Fruit fly (Drosophila melanogaster) whole organism, embryonic: ENCODE measurements around the gene AGO2.
A peak's percentile ranks its signal among the peaks of the same experiment; 100 is the strongest.

Source experiments
- CG10209 ChIP-seq: fragments of 200-800 bp; sonication (Bioruptor generic); optimal IDR thresholded peaks from 3 replicates; lab custom pipeline; 2017; ENCODE audit warnings: missing biosample characterization, mild to moderate bottlenecking, missing genetic modification characterization, missing genetic modification reagents
- CG12219 ChIP-seq: fragments of 200-800 bp; sonication (Bioruptor generic); optimal IDR thresholded peaks from 3 replicates; lab custom pipeline; 2018; ENCODE audit warnings: missing biosample characterization, mild to moderate bottlenecking, missing genetic modification characterization
- CG15696 ChIP-seq: fragments of 200-800 bp; sonication (Bioruptor generic); optimal IDR thresholded peaks from 2 replicates; lab custom pipeline; 2019; ENCODE audit warnings: missing biosample characterization, mild to moderate bottlenecking, missing genetic modification characterization, moderate library complexity
- CG17361 ChIP-seq: fragments of 200-800 bp; sonication (Bioruptor generic); IDR thresholded peaks from 3 replicates; pipeline ENCODE4 v1.3.6; 2022; ENCODE audit warnings: missing biosample characterization, missing genetic modification characterization
- CG1832 ChIP-seq: fragments of 200-800 bp; sonication (Bioruptor generic); optimal IDR thresholded peaks from 2 replicates; lab custom pipeline; 2017; ENCODE audit warnings: missing biosample characterization, mild to moderate bottlenecking, missing genetic modification characterization, inconsistent platforms
- CG18599 ChIP-seq: fragments of 200-800 bp; sonication (Bioruptor generic); optimal IDR thresholded peaks from 3 replicates; lab custom pipeline; 2017; ENCODE audit warnings: missing biosample characterization, missing genetic modification characterization, mild to moderate bottlenecking, moderate library complexity, missing genetic modification reagents
- CG3407 ChIP-seq: fragments of 200-800 bp; sonication (Bioruptor generic); optimal IDR thresholded peaks from 2 replicates; lab custom pipeline; 2018; ENCODE audit warnings: missing biosample characterization, mild to moderate bottlenecking, missing genetic modification characterization
- CG34422 ChIP-seq: fragments of 200-800 bp; sonication (Bioruptor generic); IDR thresholded peaks from 3 replicates; pipeline ENCODE4 v1.3.6; 2022; ENCODE audit warnings: missing biosample characterization, missing genetic modification characterization
- CG3726 ChIP-seq: fragments of 200-800 bp; sonication (Bioruptor generic); IDR thresholded peaks from 3 replicates; pipeline ENCODE4, ENCODE4 v1.3.6; 2022; ENCODE audit warnings: missing biosample characterization, missing genetic modification characterization
- CG5953 ChIP-seq: fragments of 200-800 bp; sonication (Bioruptor generic); IDR thresholded peaks from 2 replicates; pipeline ENCODE4 v1.3.6; 2022; ENCODE audit warnings: missing biosample characterization, missing genetic modification characterization
- CG6654 ChIP-seq: fragments of 200-800 bp; sonication (Bioruptor generic); optimal IDR thresholded peaks from 2 replicates; lab custom pipeline; 2017; ENCODE audit warnings: missing biosample characterization, mild to moderate bottlenecking, missing genetic modification characterization
- CG6765 ChIP-seq: fragments of 200-800 bp; sonication (Bioruptor generic); optimal IDR thresholded peaks from 3 replicates; lab custom pipeline; 2017; ENCODE audit warnings: missing biosample characterization, mild to moderate bottlenecking, missing genetic modification characterization
- CG6791 ChIP-seq: fragments of 200-800 bp; sonication (Bioruptor generic); IDR thresholded peaks from 3 replicates; pipeline ENCODE4 v1.3.6; 2022; ENCODE audit warnings: missing biosample characterization, missing genetic modification characterization; ENCODE audit not compliant: partially characterized antibody
- CG7271 ChIP-seq: fragments of 200-800 bp; sonication (Bioruptor generic); optimal IDR thresholded peaks from 2 replicates; lab custom pipeline; 2018; ENCODE audit warnings: missing biosample characterization, mild to moderate bottlenecking, missing genetic modification characterization, moderate library complexity
- CG7928 ChIP-seq: fragments of 200-800 bp; sonication (Bioruptor generic); optimal IDR thresholded peaks from 2 replicates; lab custom pipeline; 2017; ENCODE audit warnings: missing biosample characterization, mild to moderate bottlenecking, missing genetic modification characterization
- CG8765 ChIP-seq: fragments of 200-800 bp; sonication (Bioruptor generic); IDR thresholded peaks from 2 replicates; pipeline ENCODE4 v1.3.6; 2022; ENCODE audit warnings: missing biosample characterization, missing genetic modification characterization
- Dek ChIP-seq: fragments of 200-800 bp; sonication (Bioruptor generic); optimal IDR thresholded peaks from 3 replicates; lab custom pipeline; 2019; ENCODE audit warnings: missing biosample characterization, mild to moderate bottlenecking, missing genetic modification characterization, moderate library complexity
- Dfd ChIP-seq, 2 experiments: fragments of >200 bp; optimal IDR thresholded peaks; 2 replicates each; lab custom pipeline; 2017; ENCODE audit warnings: missing biosample characterization in 2 of 2, missing genetic modification characterization in 2 of 2
- E2f2 ChIP-seq: fragments of 200-800 bp; sonication (Bioruptor generic); IDR thresholded peaks from 2 replicates; pipeline ENCODE4 v1.3.6; 2022; ENCODE audit warnings: missing biosample characterization, missing genetic modification characterization
- Ets65A ChIP-seq: fragments of 200-800 bp; sonication (Bioruptor generic); peaks from one replicate; lab custom pipeline; 2016; ENCODE audit warnings: missing biosample characterization, missing genetic modification characterization
- HLHmδ ChIP-seq: fragments of 200-800 bp; sonication (Bioruptor generic); optimal IDR thresholded peaks from 2 replicates; lab custom pipeline; 2018; ENCODE audit warnings: missing biosample characterization, mild to moderate bottlenecking, missing genetic modification characterization, moderate library complexity
- Hmx ChIP-seq: fragments of 200-800 bp; sonication (Bioruptor generic); optimal IDR thresholded peaks from 2 replicates; lab custom pipeline; 2016; ENCODE audit warnings: missing biosample characterization, missing genetic modification characterization
- Kr ChIP-seq: fragments of 200-800 bp; sonication (Bioruptor generic); optimal IDR thresholded peaks from 2 replicates; lab custom pipeline; 2017; ENCODE audit warnings: missing biosample characterization, mild to moderate bottlenecking, missing genetic modification characterization
- MTF-1 ChIP-seq: fragments of 200-800 bp; sonication (Bioruptor generic); optimal IDR thresholded peaks from 2 replicates; lab custom pipeline; 2018; ENCODE audit warnings: missing biosample characterization, mild to moderate bottlenecking, missing genetic modification characterization, borderline replicate concordance
- Ravus ChIP-seq: fragments of 200-800 bp; sonication (Bioruptor generic); IDR thresholded peaks from 2 replicates; pipeline ENCODE4 v1.3.6; 2022; ENCODE audit warnings: missing biosample characterization, missing genetic modification characterization
- Rfx ChIP-seq: fragments of 200-800 bp; sonication (Bioruptor generic); IDR thresholded peaks from 2 replicates; pipeline ENCODE4 v1.3.6; 2022; ENCODE audit warnings: missing biosample characterization, missing genetic modification characterization
- Ssrp ChIP-seq: fragments of 200-800 bp; sonication (Bioruptor generic); optimal IDR thresholded peaks from 2 replicates; lab custom pipeline; 2018; ENCODE audit warnings: missing biosample characterization, mild to moderate bottlenecking, missing genetic modification characterization, moderate library complexity
- al ChIP-seq: fragments of 200-800 bp; sonication (Bioruptor generic); IDR thresholded peaks from 2 replicates; pipeline ENCODE4 v1.3.6; 2022; ENCODE audit warnings: missing biosample characterization, missing genetic modification characterization
- ara ChIP-seq: fragments of 200-800 bp; sonication (Bioruptor generic); IDR thresholded peaks from 2 replicates; pipeline ENCODE4 v1.3.6; 2022; ENCODE audit warnings: missing biosample characterization, missing genetic modification characterization
- bigmax ChIP-seq: fragments of 200-800 bp; sonication (Bioruptor generic); optimal IDR thresholded peaks from 2 replicates; lab custom pipeline; 2018; ENCODE audit warnings: missing biosample characterization, mild to moderate bottlenecking, missing genetic modification characterization
- br ChIP-seq: fragments of >200 bp; optimal IDR thresholded peaks from 2 replicates; lab custom pipeline; 2017
- cg ChIP-seq: fragments of 200-800 bp; sonication (Bioruptor generic); optimal IDR thresholded peaks from 3 replicates; lab custom pipeline; 2019; ENCODE audit warnings: missing biosample characterization, mild to moderate bottlenecking, missing genetic modification characterization, moderate library complexity
- crp ChIP-seq, 2 experiments: fragments of 200-800 bp; sonication (Bioruptor generic); optimal IDR thresholded peaks; 2 replicates in 1 of 2; 3 replicates in 1 of 2; lab custom pipeline; 2017; ENCODE audit warnings: missing biosample characterization in 2 of 2, missing genetic modification characterization in 2 of 2, mild to moderate bottlenecking in 1 of 2, moderate library complexity in 1 of 2
- grn ChIP-seq: fragments of 200-800 bp; sonication (Bioruptor generic); optimal IDR thresholded peaks from 3 replicates; lab custom pipeline; 2017; ENCODE audit warnings: missing biosample characterization, missing genetic modification characterization
- hth ChIP-seq: fragments of >200 bp; optimal IDR thresholded peaks from 2 replicates; lab custom pipeline; 2017; ENCODE audit warnings: inconsistent platforms
- kni ChIP-seq: fragments of 200-800 bp; sonication (Bioruptor generic); optimal IDR thresholded peaks from 3 replicates; lab custom pipeline; 2017; ENCODE audit warnings: mild to moderate bottlenecking, missing biosample characterization, missing genetic modification reagents, missing genetic modification characterization
- lbe ChIP-seq: fragments of 200-800 bp; sonication (Bioruptor generic); optimal IDR thresholded peaks from 2 replicates; lab custom pipeline; 2016; ENCODE audit warnings: missing biosample characterization, mild to moderate bottlenecking, missing genetic modification characterization
- lilli ChIP-seq: fragments of 200-800 bp; sonication (Bioruptor generic); optimal IDR thresholded peaks from 3 replicates; lab custom pipeline; 2016; ENCODE audit warnings: missing biosample characterization, missing genetic modification characterization
- lola ChIP-seq, 3 experiments: fragments of >200 bp in 2 of 3; fragments of 200-800 bp in 1 of 3; sonication (Bioruptor generic) in 1 of 3; optimal IDR thresholded peaks; 2 replicates each; lab custom pipeline; 2017 to 2019; ENCODE audit warnings: missing biosample characterization in 3 of 3, missing genetic modification characterization in 3 of 3, mild to moderate bottlenecking in 1 of 3, moderate library complexity in 1 of 3
- nerfin-1 ChIP-seq: fragments of 200-800 bp; sonication (Bioruptor generic); optimal IDR thresholded peaks from 3 replicates; lab custom pipeline; 2019; ENCODE audit warnings: missing biosample characterization, mild to moderate bottlenecking, missing genetic modification characterization, moderate library complexity
- pan ChIP-seq, 4 experiments: fragments of >200 bp in 3 of 4; fragments of 200-800 bp in 1 of 4; sonication (Bioruptor generic) in 1 of 4; optimal IDR thresholded peaks in 3 of 4; IDR thresholded peaks in 1 of 4; 2 replicates each; pipeline versions ENCODE4 v1.3.6 to Lab custom; 2017 to 2022; ENCODE audit warnings: missing biosample characterization in 2 of 4, missing genetic modification characterization in 2 of 4, mixed read lengths in 1 of 4
- pum ChIP-seq: fragments of 200-800 bp; sonication (Bioruptor generic); optimal IDR thresholded peaks from 2 replicates; lab custom pipeline; 2016; ENCODE audit warnings: missing biosample characterization, missing genetic modification characterization
- row ChIP-seq: fragments of 200-800 bp; sonication (Bioruptor generic); IDR thresholded peaks from 3 replicates; pipeline ENCODE4 v1.3.6; 2022; ENCODE audit warnings: missing biosample characterization, missing genetic modification characterization
- salm ChIP-seq: fragments of 200-800 bp; sonication (Bioruptor generic); optimal IDR thresholded peaks from 2 replicates; lab custom pipeline; 2018; ENCODE audit warnings: missing biosample characterization, mild to moderate bottlenecking, missing genetic modification characterization
- scrt ChIP-seq: fragments of 200-800 bp; sonication (Bioruptor generic); optimal IDR thresholded peaks from 2 replicates; lab custom pipeline; 2018; ENCODE audit warnings: missing biosample characterization, mild to moderate bottlenecking, missing genetic modification characterization, moderate library complexity
- sens ChIP-seq: fragments of 200-800 bp; sonication (Bioruptor generic); peaks from one replicate; lab custom pipeline; 2016; ENCODE audit warnings: missing biosample characterization, missing genetic modification characterization
- sim ChIP-seq: fragments of 200-800 bp; sonication (Bioruptor generic); IDR thresholded peaks from 2 replicates; pipeline ENCODE4 v1.3.6; 2022; ENCODE audit warnings: missing biosample characterization, missing genetic modification characterization
- so ChIP-seq: fragments of 200-800 bp; sonication (Bioruptor generic); IDR thresholded peaks from 3 replicates; pipeline ENCODE4 v1.3.6; 2022; ENCODE audit warnings: missing biosample characterization, missing genetic modification characterization
- sr ChIP-seq: fragments of 200-800 bp; sonication (Bioruptor generic); IDR thresholded peaks from 3 replicates; pipeline ENCODE4 v1.3.6; 2022; ENCODE audit warnings: missing biosample characterization, missing genetic modification characterization
- vfl ChIP-seq: fragments of 200-800 bp; sonication (Bioruptor generic); optimal IDR thresholded peaks from 2 replicates; lab custom pipeline; 2016; ENCODE audit warnings: missing biosample characterization, missing genetic modification characterization
- zen2 ChIP-seq: fragments of 200-800 bp; sonication (Bioruptor generic); IDR thresholded peaks from 3 replicates; pipeline ENCODE4 v1.3.6; 2022; ENCODE audit warnings: missing biosample characterization, missing genetic modification characterization; ENCODE audit not compliant: partially characterized antibody
- zfh1 ChIP-seq: fragments of 200-800 bp; sonication (Bioruptor generic); IDR thresholded peaks from 3 replicates; pipeline ENCODE4 v1.3.6; 2022; ENCODE audit warnings: missing biosample characterization, missing genetic modification characterization

The AGO2 gene

dm6 chr3L:15535800-15536225 lies 18.1 kb upstream of the AGO2 start (continued):
- TF ChIP-seq Ravus, result no peak
- TF ChIP-seq CG10209 (GFP tag; lab: Kevin White, UChicago), result no peak
- peak; percentile 95 for TF ChIP-seq scrt
- no peak for TF ChIP-seq sim (GFP tag; lab: Robert Waterston, UW)
- TF ChIP-seq cg, result peak; percentile 86
- TF ChIP-seq HLHmδ (GFP tag; lab: Kevin White, UChicago), result no peak
- no peak for TF ChIP-seq CG3726 (GFP tag; lab: Robert Waterston, UW)
- TF ChIP-seq row (GFP tag; lab: Robert Waterston, UW), result no peak
- TF ChIP-seq MTF-1 (GFP tag; lab: Kevin White, UChicago), result no peak
- no peak for TF ChIP-seq pan (optimal IDR thresholded peaks at IDR 0.05; lab: Kevin White, UChicago)
- TF ChIP-seq pan (GFP tag; optimal IDR thresholded peaks at IDR 0.05 in 1 of 2, IDR thresholded peaks at IDR 0.05 in 1 of 2), result no peak
- no peak for TF ChIP-seq Dek
- no peak for TF ChIP-seq CG6791 (GFP tag; lab: Robert Waterston, UW)
- no peak for TF ChIP-seq hth (lab: Kevin White, UChicago)
- TF ChIP-seq al (GFP tag; lab: Robert Waterston, UW), result no peak
- TF ChIP-seq CG7928 (GFP tag; lab: Kevin White, UChicago), result no peak
- TF ChIP-seq grn (GFP tag; lab: Kevin White, UChicago), result no peak
- TF ChIP-seq CG3407 (GFP tag; lab: Kevin White, UChicago), result no peak
- TF ChIP-seq lbe (GFP tag; lab: Kevin White, UChicago), result no peak
- TF ChIP-seq vfl, result no peak
- no peak for TF ChIP-seq lilli (GFP tag; lab: Kevin White, UChicago)
- no peak for TF ChIP-seq Kr
- no peak for TF ChIP-seq CG7271 (tag; lab: Kevin White, UChicago)
- TF ChIP-seq CG15696 (tag; lab: Kevin White, UChicago), result no peak
- no peak for TF ChIP-seq so (GFP tag; lab: Robert Waterston, UW)
- no peak for TF ChIP-seq lola (GFP tag; optimal IDR thresholded peaks at IDR 0.05; lab: Kevin White, UChicago)
- TF ChIP-seq br, result no peak
- no peak for TF ChIP-seq salm (tag; lab: Kevin White, UChicago)
- no peak for TF ChIP-seq Hmx (GFP tag; lab: Kevin White, UChicago)
- no peak for TF ChIP-seq CG18599 (GFP tag; lab: Kevin White, UChicago)
- TF ChIP-seq Ssrp (tag; lab: Kevin White, UChicago), result no peak
- TF ChIP-seq Dfd (GFP tag; optimal IDR thresholded peaks at IDR 0.05; lab: Kevin White, UChicago), result no peak
- TF ChIP-seq Rfx (GFP tag; lab: Robert Waterston, UW), result no peak
- TF ChIP-seq nerfin-1 (tag; lab: Kevin White, UChicago), result peak; percentile 53
- no peak for TF ChIP-seq CG5953 (GFP tag; lab: Robert Waterston, UW)
- no peak for TF ChIP-seq pum
- peak; percentile 38 for TF ChIP-seq sens (GFP tag; lab: Kevin White, UChicago)
- no peak for TF ChIP-seq CG6654 (GFP tag; lab: Kevin White, UChicago)
- TF ChIP-seq CG8765 (GFP tag; lab: Robert Waterston, UW), result no peak
- TF ChIP-seq sr (GFP tag; lab: Robert Waterston, UW), result no peak
- TF ChIP-seq Ets65A, result no peak
- TF ChIP-seq CG17361, result no peak
- TF ChIP-seq CG12219 (GFP tag; lab: Kevin White, UChicago), result no peak
- TF ChIP-seq bigmax, result no peak
- no peak for TF ChIP-seq E2f2
- TF ChIP-seq kni (GFP tag; lab: Kevin White, UChicago), result peak; percentile 70
- no peak for TF ChIP-seq ara (GFP tag; lab: Robert Waterston, UW)
- no peak for TF ChIP-seq crp (GFP tag; optimal IDR thresholded peaks at IDR 0.05; lab: Kevin White, UChicago)
- TF ChIP-seq CG1832, result no peak
- no peak for TF ChIP-seq CG6765
- TF ChIP-seq zfh1 (GFP tag; lab: Robert Waterston, UW), result 0 out of 3 replicates have a peak, but pooled peaks have one; percentile 16
- no peak for TF ChIP-seq CG34422 (GFP tag; lab: Robert Waterston, UW)
- TF ChIP-seq zen2 (GFP tag; lab: Robert Waterston, UW), result no peak
